Fruit fly (Drosophila melanogaster): ENCODE results near the gene CG31104.

- no peak for TF ChIP-seq brk (GFP tag; optimal IDR thresholded peaks at IDR 0.05)
- no peak for TF ChIP-seq CG9705 (GFP tag; optimal IDR thresholded peaks at IDR 0.05)
These were observed 43.7 kb upstream of the CG31104 start, which contains the start of gene CG11854 for dm6 chr3R:25241507-25242070.
